2 fruit fly cellular contexts compared by ENCODE assay signal in the genomic region with DNA sequence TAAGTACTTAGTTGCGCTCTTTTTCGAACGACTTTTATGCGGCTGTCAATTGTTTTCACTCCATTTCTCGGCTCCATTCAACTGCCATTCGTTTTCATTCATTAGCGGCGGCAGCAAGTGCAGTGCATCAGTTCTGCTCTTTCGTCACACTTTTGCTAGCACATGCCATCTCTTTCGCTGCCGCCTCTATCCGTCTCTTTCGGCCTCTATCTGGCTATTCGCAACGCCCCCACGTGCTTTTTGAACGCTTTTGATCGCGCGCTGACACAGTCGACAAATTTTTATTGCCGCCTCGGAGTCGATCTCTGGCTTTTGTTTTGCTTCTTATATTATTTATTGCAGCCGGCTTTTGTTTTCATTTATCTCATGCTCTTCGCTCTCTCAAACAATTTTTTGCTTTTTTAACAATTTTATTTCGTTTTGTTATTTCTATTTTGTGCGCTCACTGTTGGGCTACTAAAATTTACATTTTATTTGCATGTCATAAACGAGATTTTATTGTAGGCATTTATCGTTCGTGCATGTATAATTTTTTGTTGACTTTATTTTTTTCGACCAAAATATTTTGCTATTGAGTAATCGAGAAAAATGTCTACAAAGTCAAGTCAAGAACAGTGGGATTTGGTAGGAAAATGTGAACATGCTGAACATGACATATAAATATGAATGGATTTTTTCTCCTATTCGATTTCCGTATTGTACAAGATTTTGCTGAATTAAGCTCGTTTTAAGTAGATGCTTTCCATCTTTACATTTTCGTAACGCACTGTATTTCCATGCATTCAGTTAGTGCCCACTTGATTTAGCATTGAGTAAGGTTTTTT.
A peak's percentile ranks its signal among the peaks of the same experiment; 100 is the strongest.
TF ChIP-seq lines count a peak whose summit lies in the region.

No protein-coding gene starts in this region.

TF ChIP-seq in whole organism, embryonic, 481 proteins besides CTCF, POLR2A, EP300 and RAD21 (continued from another document and continues in another):
- peak; percentile 6 for TF ChIP-seq lilli (GFP tag; optimal IDR thresholded peaks at IDR 0.05; lab: Kevin White, UChicago)
- no peak for TF ChIP-seq CG8944 (GFP tag; optimal IDR thresholded peaks at IDR 0.05; lab: Kevin White, UChicago)
- no peak for TF ChIP-seq CG9797 (GFP tag; optimal IDR thresholded peaks at IDR 0.05; lab: Kevin White, UChicago)
- no peak for TF ChIP-seq CG5245 (GFP tag; optimal IDR thresholded peaks at IDR 0.05; lab: Kevin White, UChicago)
- no peak; the same call in 1 of the 2 replicates for TF ChIP-seq lmd (GFP tag; IDR thresholded peaks at IDR 0.05; lab: Robert Waterston, UW)
- no peak for TF ChIP-seq D (optimal IDR thresholded peaks at IDR 0.05; lab: Kevin White, UChicago)
- TF ChIP-seq D (GFP tag; optimal IDR thresholded peaks at IDR 0.05; lab: Kevin White, UChicago) = no peak
- TF ChIP-seq hkb (optimal IDR thresholded peaks at IDR 0.05; lab: Kevin White, UChicago) = no peak
- peak; percentile 33; the same call in 1 of the 2 replicates for TF ChIP-seq hkb (GFP tag; IDR thresholded peaks at IDR 0.05; lab: Robert Waterston, UW)
- TF ChIP-seq CG17361 (GFP tag; IDR thresholded peaks at IDR 0.05; lab: Robert Waterston, UW) = 0 out of 3 replicates have a peak, but pooled peaks have one; percentile 28
- no peak for TF ChIP-seq Awh (GFP tag; IDR thresholded peaks at IDR 0.05; lab: Robert Waterston, UW)
- TF ChIP-seq pzg (GFP tag; optimal IDR thresholded peaks at IDR 0.05; lab: Kevin White, UChicago) = no peak
- TF ChIP-seq CG17328 (GFP tag; IDR thresholded peaks at IDR 0.05; lab: Robert Waterston, UW) = no peak
- TF ChIP-seq bcd (GFP tag; optimal IDR thresholded peaks at IDR 0.05; lab: Kevin White, UChicago) = no peak
- TF ChIP-seq Atf3 (GFP tag; optimal IDR thresholded peaks at IDR 0.05; lab: Kevin White, UChicago) = no peak
- TF ChIP-seq Fer1 (GFP tag; optimal IDR thresholded peaks at IDR 0.05; lab: Kevin White, UChicago) = no peak
- TF ChIP-seq Sry-δ (GFP tag; optimal IDR thresholded peaks at IDR 0.05; lab: Kevin White, UChicago) = no peak
- no peak for TF ChIP-seq ewg (GFP tag; optimal IDR thresholded peaks at IDR 0.05; lab: Kevin White, UChicago)
- TF ChIP-seq CG14965 (GFP tag; optimal IDR thresholded peaks at IDR 0.05; lab: Kevin White, UChicago; ENCODE audit: borderline replicate concordance) = no peak
- no peak for TF ChIP-seq CG15601 (tag; optimal IDR thresholded peaks at IDR 0.05; lab: Kevin White, UChicago)
- no peak for TF ChIP-seq dm (GFP tag; optimal IDR thresholded peaks at IDR 0.05; lab: Kevin White, UChicago)
- TF ChIP-seq bigmax (GFP tag; optimal IDR thresholded peaks at IDR 0.05; lab: Kevin White, UChicago) = no peak
- TF ChIP-seq CG2120 (GFP tag; optimal IDR thresholded peaks at IDR 0.05; lab: Kevin White, UChicago) = peak; percentile 38
- no peak for TF ChIP-seq br (optimal IDR thresholded peaks at IDR 0.05; lab: Kevin White, UChicago)
- TF ChIP-seq Hand (GFP tag; optimal IDR thresholded peaks at IDR 0.05; lab: Kevin White, UChicago) = no peak
- TF ChIP-seq schlank (tag; optimal IDR thresholded peaks at IDR 0.05; lab: Kevin White, UChicago) = no peak
- no peak for TF ChIP-seq CG7556 (GFP tag; optimal IDR thresholded peaks at IDR 0.05; lab: Kevin White, UChicago)
- TF ChIP-seq CG31365 (tag; optimal IDR thresholded peaks at IDR 0.05; lab: Kevin White, UChicago) = no peak
- TF ChIP-seq aop (GFP tag; IDR thresholded peaks at IDR 0.05; lab: Robert Waterston, UW) = no peak
- no peak for TF ChIP-seq TFAM (GFP tag; optimal IDR thresholded peaks at IDR 0.05; lab: Kevin White, UChicago)
- TF ChIP-seq ken (GFP tag; IDR thresholded peaks at IDR 0.05; lab: Robert Waterston, UW) = no peak
- TF ChIP-seq B-H2 (GFP tag; optimal IDR thresholded peaks at IDR 0.05; lab: Kevin White, UChicago) = no peak
- TF ChIP-seq CG8924 (tag; optimal IDR thresholded peaks at IDR 0.05; lab: Kevin White, UChicago) = no peak
- TF ChIP-seq B-H1 (GFP tag; IDR thresholded peaks at IDR 0.05; lab: Robert Waterston, UW) = no peak
- no peak for TF ChIP-seq az2 (GFP tag; optimal IDR thresholded peaks at IDR 0.05; lab: Kevin White, UChicago)
- no peak for TF ChIP-seq her (GFP tag; optimal IDR thresholded peaks at IDR 0.05; lab: Kevin White, UChicago)
- no peak for TF ChIP-seq CG2712 (tag; optimal IDR thresholded peaks at IDR 0.05; lab: Kevin White, UChicago)
- TF ChIP-seq chm (GFP tag; IDR thresholded peaks at IDR 0.05; lab: Robert Waterston, UW) = no peak
- no peak for TF ChIP-seq pho (GFP tag; optimal IDR thresholded peaks at IDR 0.05; lab: Kevin White, UChicago)
- no peak for TF ChIP-seq Dref (GFP tag; IDR thresholded peaks at IDR 0.05; lab: Robert Waterston, UW)
- peak; percentile 26 for TF ChIP-seq CG7839 (tag; optimal IDR thresholded peaks at IDR 0.05; lab: Kevin White, UChicago)
- TF ChIP-seq ind (GFP tag; optimal IDR thresholded peaks at IDR 0.05; lab: Kevin White, UChicago) = peak; percentile 31
- TF ChIP-seq CG8359 (GFP tag; optimal IDR thresholded peaks at IDR 0.05; lab: Kevin White, UChicago; ENCODE audit: borderline replicate concordance) = no peak
- peak in 1 of 2 experiments; percentile 52 for TF ChIP-seq Pdp1 (GFP tag; optimal IDR thresholded peaks at IDR 0.05; lab: Kevin White, UChicago)
- no peak for TF ChIP-seq trem (tag; optimal IDR thresholded peaks at IDR 0.05; lab: Kevin White, UChicago)
- TF ChIP-seq CG4404 (GFP tag; IDR thresholded peaks at IDR 0.05; lab: Robert Waterston, UW) = no peak
- no peak for TF ChIP-seq HmgZ (tag; optimal IDR thresholded peaks at IDR 0.05; lab: Kevin White, UChicago)
- TF ChIP-seq Taf1 (GFP tag; IDR thresholded peaks at IDR 0.05; lab: Robert Waterston, UW) = no peak
- TF ChIP-seq emc (GFP tag; optimal IDR thresholded peaks at IDR 0.05; lab: Kevin White, UChicago) = no peak
- no peak for TF ChIP-seq fd64A (GFP tag; optimal IDR thresholded peaks at IDR 0.05; lab: Kevin White, UChicago)
- no peak for TF ChIP-seq jigr1 (GFP tag; IDR thresholded peaks at IDR 0.05; lab: Robert Waterston, UW)
- TF ChIP-seq danr (GFP tag; IDR thresholded peaks at IDR 0.05; lab: Robert Waterston, UW) = no peak
- no peak for TF ChIP-seq sens-2 (GFP tag; IDR thresholded peaks at IDR 0.05; lab: Robert Waterston, UW)
- TF ChIP-seq pan (optimal IDR thresholded peaks at IDR 0.05; lab: Kevin White, UChicago) = no peak
- peak in 1 of 2 experiments; percentile 63 for TF ChIP-seq pan (GFP tag; optimal IDR thresholded peaks at IDR 0.05 in 1 of 2, IDR thresholded peaks at IDR 0.05 in 1 of 2)
- TF ChIP-seq croc (GFP tag; conservative IDR thresholded peaks at IDR 0.05; lab: Robert Waterston, UW) = no peak
- no peak for TF ChIP-seq CG11723 (GFP tag; optimal IDR thresholded peaks at IDR 0.05; lab: Kevin White, UChicago)
- no peak for TF ChIP-seq hbn (GFP tag; IDR thresholded peaks at IDR 0.05; lab: Robert Waterston, UW; ENCODE audit: partially characterized antibody)
- TF ChIP-seq Poxn (GFP tag; IDR thresholded peaks at IDR 0.05; lab: Robert Waterston, UW) = no peak
- no peak for TF ChIP-seq CG13123 (GFP tag; optimal IDR thresholded peaks at IDR 0.05; lab: Kevin White, UChicago)
- TF ChIP-seq CG2199 (GFP tag; IDR thresholded peaks at IDR 0.05; lab: Robert Waterston, UW) = no peak
- no peak for TF ChIP-seq CG7963 (GFP tag; IDR thresholded peaks at IDR 0.05; lab: Robert Waterston, UW; ENCODE audit: partially characterized antibody)
- no peak for TF ChIP-seq ranshi (GFP tag; IDR thresholded peaks at IDR 0.05; lab: Robert Waterston, UW)
- TF ChIP-seq Tbp (GFP tag; optimal IDR thresholded peaks at IDR 0.05; lab: Kevin White, UChicago) = no peak

TF ChIP-seq in whole organism, prepupa, 60 proteins besides CTCF, POLR2A, EP300 and RAD21 (continued from another document):
- TF ChIP-seq CG1621 (tag; optimal IDR thresholded peaks at IDR 0.05; lab: Kevin White, UChicago) = no peak
- TF ChIP-seq Sox14 (GFP tag; optimal IDR thresholded peaks at IDR 0.05; lab: Kevin White, UChicago) = no peak
- TF ChIP-seq CG3032 (tag; optimal IDR thresholded peaks at IDR 0.05; lab: Kevin White, UChicago) = no peak
- no peak for TF ChIP-seq fkh (GFP tag; optimal IDR thresholded peaks at IDR 0.05; lab: Kevin White, UChicago)
- TF ChIP-seq CG34406 (GFP tag; optimal IDR thresholded peaks at IDR 0.05; lab: Kevin White, UChicago) = no peak
- TF ChIP-seq dac (GFP tag; optimal IDR thresholded peaks at IDR 0.05; lab: Kevin White, UChicago) = no peak
- TF ChIP-seq lz (GFP tag; optimal IDR thresholded peaks at IDR 0.05; lab: Kevin White, UChicago) = no peak
- TF ChIP-seq CG6808 (GFP tag; optimal IDR thresholded peaks at IDR 0.05; lab: Kevin White, UChicago) = no peak
- no peak for TF ChIP-seq CG10669 (GFP tag; optimal IDR thresholded peaks at IDR 0.05; lab: Kevin White, UChicago)
- TF ChIP-seq CG6276 (GFP tag; optimal IDR thresholded peaks at IDR 0.05; lab: Kevin White, UChicago) = no peak
- TF ChIP-seq OdsH (GFP tag; optimal IDR thresholded peaks at IDR 0.05; lab: Kevin White, UChicago) = no peak
- no peak for TF ChIP-seq salr (GFP tag; optimal IDR thresholded peaks at IDR 0.05; lab: Kevin White, UChicago)
- no peak for TF ChIP-seq CG9139 (GFP tag; optimal IDR thresholded peaks at IDR 0.05; lab: Kevin White, UChicago)
- no peak for TF ChIP-seq CG7368 (GFP tag; optimal IDR thresholded peaks at IDR 0.05; lab: Kevin White, UChicago)
- TF ChIP-seq achi (GFP tag; optimal IDR thresholded peaks at IDR 0.05; lab: Kevin White, UChicago) = no peak
- 0 out of 2 replicates have a peak, but pooled peaks have one; percentile 22 for TF ChIP-seq Gug (GFP tag; IDR thresholded peaks at IDR 0.05; lab: Robert Waterston, UW)
